Worm (Caenorhabditis elegans): ENCODE data around the gene gur-5.

- TF ChIP-seq unc-62 (GFP tag; optimal IDR thresholded peaks at IDR 0.05): no peak
- TF ChIP-seq nhr-77 (tag; optimal IDR thresholded peaks at IDR 0.05): no peak
Measured at ce11 chrII:5307203-5307602, 22.1 kb downstream of the gur-5 start.

Data from whole organism, L3 larva.